Worm (Caenorhabditis elegans) whole organism, late embryonic: ENCODE results near the gene K12H6.7.

ENCODE experiments used
- ahr-1 ChIP-seq: sonication (generic microtip); optimal IDR thresholded peaks from 2 replicates; lab custom pipeline; 2016; ENCODE audit warnings: missing genetic modification characterization, missing compliant biosample characterization
- ama-1 ChIP-seq: fragments of 150-350 bp; optimal IDR thresholded peaks from 2 replicates; lab custom pipeline; 2014
- fkh-10 ChIP-seq: fragments of 150-350 bp; optimal IDR thresholded peaks from 2 replicates; lab custom pipeline; 2014; ENCODE audit warnings: missing biosample characterization, missing genetic modification reagents, missing genetic modification characterization
- hlh-15 ChIP-seq: sonication (generic microtip); optimal IDR thresholded peaks from 2 replicates; lab custom pipeline; 2016; ENCODE audit warnings: missing genetic modification characterization, missing compliant biosample characterization
- hlh-30 ChIP-seq: sonication (generic microtip); optimal IDR thresholded peaks from 2 replicates; lab custom pipeline; 2017; ENCODE audit warnings: antibody characterized with exemption, missing genetic modification characterization, missing compliant biosample characterization; ENCODE audit not compliant: insufficient read depth
- hlh-6 ChIP-seq: sonication (generic microtip); optimal IDR thresholded peaks from 2 replicates; lab custom pipeline; 2016; ENCODE audit warnings: missing genotype, missing genetic modification characterization, missing compliant biosample characterization
- nhr-11 ChIP-seq: fragments of 150-350 bp; optimal IDR thresholded peaks from 2 replicates; lab custom pipeline; 2014; ENCODE audit warnings: missing biosample characterization, missing genetic modification characterization
- pha-4 ChIP-seq: fragments of 150-350 bp; optimal IDR thresholded peaks from 2 replicates; lab custom pipeline; 2018; ENCODE audit warnings: missing biosample characterization, missing genetic modification reagents, missing genetic modification characterization
- sox-4 ChIP-seq: sonication (generic microtip); optimal IDR thresholded peaks from 2 replicates; lab custom pipeline; 2017; ENCODE audit warnings: mild to moderate bottlenecking, missing genetic modification characterization, inconsistent platforms, missing compliant biosample characterization
- tbx-2 ChIP-seq: sonication (generic microtip); optimal IDR thresholded peaks from 2 replicates; lab custom pipeline; 2016; ENCODE audit warnings: missing genetic modification characterization, missing compliant biosample characterization
- unc-55 ChIP-seq: sonication (generic microtip); optimal IDR thresholded peaks from 2 replicates; lab custom pipeline; 2017; ENCODE audit warnings: missing biosample characterization, missing genetic modification reagents, missing genetic modification characterization

DNA sequence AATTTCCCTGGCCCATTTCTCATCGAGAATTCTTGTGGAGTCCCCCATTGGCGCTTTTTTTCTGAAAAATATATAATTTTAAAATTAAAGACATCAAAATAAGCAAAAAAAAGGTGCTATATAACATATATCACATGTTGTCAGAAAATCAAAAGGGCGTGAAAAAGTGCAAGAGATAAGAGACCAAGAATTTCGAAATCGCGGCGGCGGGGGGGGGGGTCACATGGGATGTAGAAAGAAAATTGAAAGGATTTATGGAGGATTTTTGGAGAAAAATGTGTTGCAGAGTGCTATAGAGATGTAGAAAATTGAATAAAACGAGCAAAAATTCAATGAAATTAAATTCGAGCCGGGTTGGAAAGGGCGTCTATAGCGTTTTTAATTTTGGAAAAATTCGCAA lies 5.6 kb downstream of the K12H6.7 start, which contains the start of gene K12H6.6:
- TF ChIP-seq ahr-1 (no peak), hlh-30 (tag; lab: Kevin White, UChicago) (no peak), hlh-6 (tag; lab: Kevin White, UChicago) (no peak), sox-4 (tag; lab: Kevin White, UChicago) (no peak), ama-1 (lab: Kevin White, UChicago) (no peak), tbx-2 (tag; lab: Kevin White, UChicago) (no peak), hlh-15 (tag; lab: Kevin White, UChicago) (no peak), unc-55 (GFP tag; lab: Kevin White, UChicago) (no peak), fkh-10 (no peak), nhr-11 (tag; lab: Kevin White, UChicago) (no peak), pha-4 (tag; lab: Kevin White, UChicago) (no peak)
